Fruit fly (Drosophila melanogaster): ENCODE measurements around the gene ATPsynepsilonL.
A peak's percentile ranks its signal among the peaks of the same experiment; 100 is the strongest.

Gene ATPsynepsilonL

DNA sequence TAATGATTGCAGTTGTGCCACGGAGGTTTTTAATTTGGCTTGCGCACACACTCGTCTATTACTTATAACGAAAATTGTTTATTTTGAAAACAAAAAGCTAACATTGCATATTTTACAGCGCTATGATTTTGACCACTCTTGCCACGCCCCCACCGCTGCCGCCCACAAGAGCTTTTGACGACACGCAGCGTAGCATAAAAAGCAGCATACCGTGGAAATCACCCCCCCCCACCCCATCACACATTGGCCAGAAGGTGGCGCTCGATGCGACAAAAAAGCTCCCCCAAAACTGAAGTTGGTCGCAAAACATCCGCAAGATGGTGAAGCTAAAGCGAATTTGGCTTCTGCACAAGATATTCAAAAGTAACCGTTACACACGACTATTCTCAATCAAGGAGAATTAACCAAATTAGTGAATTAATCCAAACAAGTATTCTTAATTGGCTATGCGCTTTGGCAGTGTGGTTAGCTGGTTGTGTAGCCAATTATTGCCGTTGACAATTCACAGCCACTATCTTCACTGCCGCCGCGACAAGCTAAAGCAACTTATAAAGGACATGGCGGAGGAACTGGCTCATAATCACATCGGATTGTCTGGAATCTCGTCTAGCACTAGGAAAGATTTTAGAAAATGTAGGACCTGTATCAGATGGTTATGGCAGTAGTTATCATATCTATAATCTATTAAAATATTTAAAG, 20.9 kb upstream of the ATPsynepsilonL start:
- TF ChIP-seq vri (GFP tag; optimal IDR thresholded peaks at IDR 0.05): no peak
- TF ChIP-seq fkh (GFP tag; optimal IDR thresholded peaks at IDR 0.05): peak; percentile 30
- peak; percentile 11 for TF ChIP-seq cyc (GFP tag; optimal IDR thresholded peaks at IDR 0.05)
- peak; percentile 15 for TF ChIP-seq CG3919 (GFP tag; optimal IDR thresholded peaks at IDR 0.05)
- no peak for TF ChIP-seq Blimp-1 (GFP tag; optimal IDR thresholded peaks at IDR 0.05)
- TF ChIP-seq CG6163 (GFP tag; IDR thresholded peaks at IDR 0.05): peak; percentile 48; the same call in 1 of the 3 replicates

DNA sequence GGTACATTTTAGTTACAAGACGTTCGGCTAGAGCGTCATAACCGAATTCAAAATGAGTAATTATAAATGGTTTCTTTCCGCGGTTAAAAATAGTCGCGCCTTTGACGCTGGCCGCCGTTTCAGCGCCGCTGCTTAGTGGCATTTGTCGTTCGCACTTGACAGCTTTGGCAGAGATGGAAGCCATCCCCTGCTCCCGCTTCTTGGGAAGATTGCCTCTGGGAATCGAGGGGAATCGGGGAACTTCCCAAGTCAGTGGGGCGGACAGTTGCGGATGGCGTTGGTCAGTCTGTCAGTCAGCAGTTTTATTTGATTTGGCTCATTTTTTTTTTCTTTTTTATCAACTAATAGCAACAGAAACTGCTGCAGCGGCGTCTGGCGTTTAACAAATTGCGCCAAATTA, 14.8 kb upstream of the ATPsynepsilonL start:
- TF ChIP-seq Blimp-1 (GFP tag; optimal IDR thresholded peaks at IDR 0.05) (no peak), Sox14 (GFP tag; optimal IDR thresholded peaks at IDR 0.05) (no peak), CG3919 (GFP tag; optimal IDR thresholded peaks at IDR 0.05) (no peak), CG34406 (GFP tag; optimal IDR thresholded peaks at IDR 0.05) (no peak), Hr38 (GFP tag; optimal IDR thresholded peaks at IDR 0.05) (no peak), dac (GFP tag; optimal IDR thresholded peaks at IDR 0.05) (no peak), OdsH (GFP tag; optimal IDR thresholded peaks at IDR 0.05) (no peak), Sox15 (GFP tag; optimal IDR thresholded peaks at IDR 0.05) (no peak), CG6792 (GFP tag; optimal IDR thresholded peaks at IDR 0.05) (no peak), CG8319 (GFP tag; optimal IDR thresholded peaks at IDR 0.05) (no peak), CG9139 (GFP tag; optimal IDR thresholded peaks at IDR 0.05) (no peak), Ets96B (tag; optimal IDR thresholded peaks at IDR 0.05) (no peak), CG11762 (GFP tag; optimal IDR thresholded peaks at IDR 0.05; ENCODE audit: insufficient read depth) (no peak), CG15336 (GFP tag; IDR thresholded peaks at IDR 0.05) (no peak), salr (GFP tag; optimal IDR thresholded peaks at IDR 0.05) (no peak), Hr4 (GFP tag; optimal IDR thresholded peaks at IDR 0.05) (no peak)

DNA sequence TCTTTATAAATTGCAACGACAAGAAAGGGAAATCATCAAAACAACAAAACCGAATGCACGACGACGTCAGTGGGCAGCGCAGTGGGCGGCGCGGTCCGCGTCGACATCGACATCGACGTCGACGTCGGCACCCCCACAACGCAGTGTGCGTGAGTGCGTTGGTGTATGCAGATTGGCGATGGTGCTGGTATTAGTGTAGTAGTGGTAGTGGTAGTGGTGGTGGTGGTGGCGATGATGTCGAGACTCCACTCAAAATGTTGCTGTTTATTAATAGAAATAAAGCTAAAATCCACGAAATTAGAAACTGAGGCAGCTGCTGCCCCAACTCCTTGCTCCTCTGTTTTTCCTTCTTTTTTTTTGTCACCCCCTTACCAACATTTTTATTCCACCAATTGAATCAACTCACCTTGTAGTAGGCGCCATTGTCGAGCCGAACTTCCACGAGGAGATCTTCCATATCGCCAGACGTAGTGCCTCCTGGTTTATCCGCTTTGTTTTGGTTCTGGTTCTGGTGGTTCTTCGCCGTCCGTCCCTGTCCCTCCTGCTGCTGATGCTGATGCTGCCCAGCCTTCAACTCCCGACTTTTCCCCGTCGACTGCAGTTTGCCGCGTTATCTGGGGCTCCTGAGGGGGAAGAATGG, 13.2 kb upstream of the ATPsynepsilonL start:
- TF ChIP-seq Sox102F (GFP tag; optimal IDR thresholded peaks at IDR 0.05) (no peak), CG6163 (GFP tag; IDR thresholded peaks at IDR 0.05) (peak; percentile 39; the same call in 1 of the 3 replicates), Eip78C (GFP tag) (peak; percentile 34), CG11294 (GFP tag; IDR thresholded peaks at IDR 0.05) (no peak), CG3032 (tag; optimal IDR thresholded peaks at IDR 0.05) (no peak)

DNA sequence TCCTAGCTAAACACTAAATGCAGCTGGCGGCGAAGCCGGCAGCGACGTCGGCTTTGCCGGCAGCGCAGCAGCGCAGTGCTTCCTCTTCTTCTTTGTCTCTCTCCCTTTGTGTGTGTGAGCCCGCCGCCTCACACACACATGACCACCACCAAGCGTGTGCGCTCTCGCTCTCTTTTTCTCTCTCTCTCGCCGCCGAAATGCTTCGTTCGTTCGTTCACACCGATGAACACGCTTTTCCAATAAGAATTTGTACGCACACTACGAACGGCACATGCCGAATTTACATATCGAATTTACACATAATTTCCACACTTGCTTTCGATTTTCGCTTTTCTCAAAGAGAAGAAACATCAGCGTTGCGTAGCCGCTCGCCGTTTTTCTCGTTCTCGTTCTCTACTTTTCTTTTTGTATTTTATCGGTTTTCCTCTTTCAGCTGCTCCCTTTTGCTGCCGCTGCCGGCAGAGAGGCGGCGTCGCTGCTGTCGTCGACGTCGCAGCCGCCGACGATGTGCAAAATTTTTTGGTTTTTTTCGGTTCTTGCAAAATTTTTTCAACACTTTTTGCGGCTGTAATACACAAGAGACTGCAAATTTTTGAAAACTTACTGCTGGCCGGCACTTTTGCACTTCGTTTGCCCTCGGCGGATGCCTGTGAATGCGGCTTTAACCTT, 12.2 kb upstream of the ATPsynepsilonL start:
- TF ChIP-seq Eip78C (GFP tag) (peak; percentile 32), eg (GFP tag; IDR thresholded peaks at IDR 0.05) (peak; percentile 4; the same call in 1 of the 3 replicates), topi (GFP tag; optimal IDR thresholded peaks at IDR 0.05) (peak; percentile 10), dac (GFP tag; optimal IDR thresholded peaks at IDR 0.05) (no peak), Blimp-1 (GFP tag; optimal IDR thresholded peaks at IDR 0.05) (no peak), Hr38 (GFP tag; optimal IDR thresholded peaks at IDR 0.05) (no peak), Gug (GFP tag; IDR thresholded peaks at IDR 0.05) (no peak), CG10631 (GFP tag; optimal IDR thresholded peaks at IDR 0.05) (no peak), CG7368 (GFP tag; optimal IDR thresholded peaks at IDR 0.05) (no peak), fkh (GFP tag; optimal IDR thresholded peaks at IDR 0.05) (peak; percentile 40), CG8119 (GFP tag; IDR thresholded peaks at IDR 0.05) (peak; percentile 44; the same call in 1 of the 3 replicates), CG31627 (GFP tag; optimal IDR thresholded peaks at IDR 0.05) (no peak), dsx (GFP tag; optimal IDR thresholded peaks at IDR 0.05; ENCODE audit: poor library complexity, severe bottlenecking) (peak; percentile 21), fd85E (GFP tag; optimal IDR thresholded peaks at IDR 0.05) (peak; percentile 35), CG10669 (GFP tag; optimal IDR thresholded peaks at IDR 0.05) (no peak), CG32006 (GFP tag; optimal IDR thresholded peaks at IDR 0.05) (no peak), Ets21C (GFP tag; optimal IDR thresholded peaks at IDR 0.05) (no peak), CG34406 (GFP tag; optimal IDR thresholded peaks at IDR 0.05) (no peak), CG6792 (GFP tag; optimal IDR thresholded peaks at IDR 0.05) (no peak), acj6 (GFP tag; optimal IDR thresholded peaks at IDR 0.05) (no peak), CG3919 (GFP tag; optimal IDR thresholded peaks at IDR 0.05) (no peak), CG8319 (GFP tag; optimal IDR thresholded peaks at IDR 0.05) (no peak), CG4318 (GFP tag; optimal IDR thresholded peaks at IDR 0.05) (no peak), CG11902 (GFP tag; optimal IDR thresholded peaks at IDR 0.05) (no peak), CG6808 (GFP tag; optimal IDR thresholded peaks at IDR 0.05) (no peak), CG16779 (tag; optimal IDR thresholded peaks at IDR 0.05) (peak; percentile 40), OdsH (GFP tag; optimal IDR thresholded peaks at IDR 0.05) (no peak), salr (GFP tag; optimal IDR thresholded peaks at IDR 0.05) (no peak)
